Worm (Caenorhabditis elegans) whole organism, L4 larva: ENCODE measurements around the gene ceh-19.

Experiments used
- F26F4.8 ChIP-seq: fragments of 200-800 bp; sonication (Bioruptor generic); conservative IDR thresholded peaks from 2 replicates; pipeline ENCODE4 v1.3.6; 2022; ENCODE audit warnings: missing genetic modification characterization, missing compliant biosample characterization
- F44E2.7 ChIP-seq: fragments of 200-800 bp; sonication (Bioruptor generic); IDR thresholded peaks from 2 replicates; pipeline ENCODE4 v2.1.2; 2022; ENCODE audit warnings: missing genetic modification characterization, missing compliant biosample characterization
- T20F7.1 ChIP-seq: fragments of 200-800 bp; sonication (Bioruptor generic); optimal IDR thresholded peaks from 2 replicates; lab custom pipeline; 2018; ENCODE audit warnings: mild to moderate bottlenecking, missing genetic modification characterization, missing compliant biosample characterization
- T26A8.4 ChIP-seq: fragments of 200-800 bp; sonication (Bioruptor generic); IDR thresholded peaks from 2 replicates; pipeline ENCODE4 v1.3.6; 2022; ENCODE audit warnings: missing genetic modification characterization, missing compliant biosample characterization
- aha-1 ChIP-seq: fragments of 150-350 bp; peaks from one replicate; lab custom pipeline; 2014; ENCODE audit warnings: missing biosample characterization, missing genetic modification characterization
- ama-1 ChIP-seq: fragments of 150-350 bp; optimal IDR thresholded peaks from 2 replicates; lab custom pipeline; 2014; ENCODE audit warnings: inconsistent platforms, mixed read lengths
- ceh-62 ChIP-seq: sonication (generic microtip); optimal IDR thresholded peaks from 2 replicates; lab custom pipeline; 2017; ENCODE audit warnings: missing biosample characterization, missing genetic modification characterization
- daf-12 ChIP-seq: fragments of 150-350 bp; optimal IDR thresholded peaks from 2 replicates; lab custom pipeline; 2014; ENCODE audit warnings: missing biosample characterization, missing genetic modification reagents, missing genetic modification characterization
- daf-8 ChIP-seq: fragments of 200-800 bp; sonication (Bioruptor generic); IDR thresholded peaks from 2 replicates; pipeline ENCODE4 v1.3.6; 2022; ENCODE audit warnings: missing genetic modification characterization, missing compliant biosample characterization
- dmd-9 ChIP-seq: fragments of 200-800 bp; sonication (Bioruptor generic); IDR thresholded peaks from 2 replicates; pipeline ENCODE4 v1.3.6; 2022; ENCODE audit warnings: missing genetic modification reagents, missing genetic modification characterization, missing compliant biosample characterization
- egl-43 ChIP-seq: fragments of 200-800 bp; sonication (Bioruptor generic); IDR thresholded peaks from 2 replicates; pipeline ENCODE4 v1.3.6; 2022; ENCODE audit warnings: missing genetic modification reagents, missing genetic modification characterization, missing compliant biosample characterization
- fkh-10 ChIP-seq: fragments of 150-350 bp; optimal IDR thresholded peaks from 2 replicates; lab custom pipeline; 2014; ENCODE audit warnings: missing biosample characterization, missing genetic modification reagents, missing genetic modification characterization
- hif-1 ChIP-seq, 2 experiments: sonication (generic microtip); optimal IDR thresholded peaks; 2 replicates each; lab custom pipeline; 2016 to 2017; ENCODE audit warnings: missing compliant biosample characterization in 2 of 2, missing genetic modification characterization in 2 of 2, missing genetic modification reagents in 2 of 2, missing genotype in 2 of 2, mild to moderate bottlenecking in 1 of 2
- hlh-11 ChIP-seq: fragments of 200-800 bp; sonication (Bioruptor generic); optimal IDR thresholded peaks from 2 replicates; lab custom pipeline; 2018; ENCODE audit warnings: mild to moderate bottlenecking, missing genetic modification characterization, missing compliant biosample characterization
- hlh-30 ChIP-seq: sonication (generic microtip); optimal IDR thresholded peaks from 2 replicates; lab custom pipeline; 2017; ENCODE audit warnings: antibody characterized with exemption, mild to moderate bottlenecking, missing genetic modification characterization, missing compliant biosample characterization; ENCODE audit not compliant: insufficient read depth
- lsy-2 ChIP-seq, 2 experiments: fragments of 150-350 bp in 1 of 2; sonication (generic microtip) in 1 of 2; optimal IDR thresholded peaks; 2 replicates each; lab custom pipeline; 2014 to 2017; ENCODE audit warnings: missing biosample characterization in 2 of 2, missing genetic modification characterization in 2 of 2
- madf-5 ChIP-seq, 2 experiments: fragments of 200-800 bp; sonication (Bioruptor generic); IDR thresholded peaks; 2 replicates each; pipeline ENCODE4 v1.3.6; 2022; ENCODE audit warnings: missing compliant biosample characterization in 2 of 2, missing genetic modification characterization in 2 of 2
- madf-9 ChIP-seq: fragments of 200-800 bp; sonication (Bioruptor generic); conservative IDR thresholded peaks from 2 replicates; pipeline ENCODE4 v1.3.6; 2022; ENCODE audit warnings: missing genetic modification reagents, missing genetic modification characterization, missing compliant biosample characterization
- mdl-1 ChIP-seq, 2 experiments: fragments of 150-350 bp in 1 of 2; sonication (generic microtip) in 1 of 2; optimal IDR thresholded peaks; 2 replicates each; lab custom pipeline; 2014 to 2017; ENCODE audit warnings: missing biosample characterization in 2 of 2, missing genetic modification characterization in 2 of 2
- mep-1 ChIP-seq: fragments of 150-350 bp; sonication (generic microtip); optimal IDR thresholded peaks from 3 replicates; lab custom pipeline; 2014; ENCODE audit warnings: missing biosample characterization, missing genetic modification characterization
- mes-2 ChIP-seq: sonication (generic microtip); optimal IDR thresholded peaks from 2 replicates; lab custom pipeline; 2016; ENCODE audit warnings: missing genotype, mild to moderate bottlenecking, missing genetic modification characterization, missing compliant biosample characterization; ENCODE audit not compliant: poor library complexity, severe bottlenecking
- mxl-3 ChIP-seq: fragments of 200-800 bp; sonication (Bioruptor generic); optimal IDR thresholded peaks from 2 replicates; lab custom pipeline; 2018; ENCODE audit warnings: mild to moderate bottlenecking, missing genetic modification characterization, missing compliant biosample characterization
- nhr-10 ChIP-seq: fragments of 150-350 bp; optimal IDR thresholded peaks from 2 replicates; lab custom pipeline; 2014; ENCODE audit warnings: missing biosample characterization, missing genetic modification characterization
- nhr-111 ChIP-seq: fragments of 200-800 bp; sonication (Bioruptor generic); optimal IDR thresholded peaks from 2 replicates; lab custom pipeline; 2018; ENCODE audit warnings: mild to moderate bottlenecking, missing genetic modification characterization, missing compliant biosample characterization
- nhr-28 ChIP-seq: fragments of 150-350 bp; optimal IDR thresholded peaks from 2 replicates; lab custom pipeline; 2014; ENCODE audit warnings: missing biosample characterization, missing genetic modification characterization
- nhr-48 ChIP-seq: sonication (generic microtip); optimal IDR thresholded peaks from 2 replicates; lab custom pipeline; 2016; ENCODE audit warnings: mild to moderate bottlenecking, missing genetic modification characterization, missing compliant biosample characterization
- nhr-76 ChIP-seq: fragments of 150-350 bp; optimal IDR thresholded peaks from 2 replicates; lab custom pipeline; 2014; ENCODE audit warnings: missing biosample characterization, missing genetic modification characterization
- nhr-77 ChIP-seq: fragments of 150-350 bp; optimal IDR thresholded peaks from 2 replicates; lab custom pipeline; 2014; ENCODE audit warnings: missing biosample characterization, missing genetic modification characterization
- pha-4 ChIP-seq, 2 experiments: fragments of 150-350 bp in 1 of 2; fragments of 200-800 bp in 1 of 2; sonication (Bioruptor generic) in 1 of 2; IDR thresholded peaks in 1 of 2; optimal IDR thresholded peaks in 1 of 2; 2 replicates each; pipeline versions ENCODE4 v1.3.6 to Lab custom; 2014 to 2022; ENCODE audit warnings: missing genetic modification characterization in 2 of 2, missing genetic modification reagents in 2 of 2, missing biosample characterization in 1 of 2, missing compliant biosample characterization in 1 of 2
- pqm-1 ChIP-seq: sonication (generic microtip); optimal IDR thresholded peaks from 2 replicates; lab custom pipeline; 2017; ENCODE audit warnings: missing biosample characterization, missing genetic modification characterization
- spr-1 ChIP-seq: sonication (generic microtip); optimal IDR thresholded peaks from 2 replicates; lab custom pipeline; 2016; ENCODE audit warnings: mild to moderate bottlenecking, missing genetic modification characterization, missing compliant biosample characterization
- unc-39 ChIP-seq: sonication (generic microtip); optimal IDR thresholded peaks from 2 replicates; lab custom pipeline; 2017; ENCODE audit warnings: missing biosample characterization, missing genetic modification characterization
- unc-62 ChIP-seq, 3 experiments: fragments of 150-350 bp in 1 of 3; sonication (generic microtip); optimal IDR thresholded peaks in 2 of 3; peaks in 1 of 3; 1 replicate in 1 of 3; 2 replicates in 2 of 3; lab custom pipeline; 2014 to 2017; ENCODE audit warnings: missing biosample characterization in 3 of 3, missing genetic modification characterization in 3 of 3, missing genetic modification reagents in 3 of 3, missing genotype in 1 of 3
- zag-1 ChIP-seq: fragments of 150-350 bp; optimal IDR thresholded peaks from 2 replicates; lab custom pipeline; 2014; ENCODE audit warnings: missing biosample characterization, missing genetic modification characterization
- zfp-3 ChIP-seq: fragments of 200-800 bp; sonication (Bioruptor generic); conservative IDR thresholded peaks from 2 replicates; pipeline ENCODE4 v1.3.6; 2022; ENCODE audit warnings: missing genetic modification reagents, missing genetic modification characterization, missing compliant biosample characterization
- zip-11 ChIP-seq: fragments of 200-800 bp; sonication (Bioruptor generic); IDR thresholded peaks from 2 replicates; pipeline ENCODE4 v1.3.6; 2022; ENCODE audit warnings: missing genetic modification characterization, missing compliant biosample characterization
- ztf-11 ChIP-seq: fragments of 150-350 bp; optimal IDR thresholded peaks from 2 replicates; lab custom pipeline; 2014; ENCODE audit warnings: missing biosample characterization, missing genetic modification characterization

ceh-19 gene

DNA sequence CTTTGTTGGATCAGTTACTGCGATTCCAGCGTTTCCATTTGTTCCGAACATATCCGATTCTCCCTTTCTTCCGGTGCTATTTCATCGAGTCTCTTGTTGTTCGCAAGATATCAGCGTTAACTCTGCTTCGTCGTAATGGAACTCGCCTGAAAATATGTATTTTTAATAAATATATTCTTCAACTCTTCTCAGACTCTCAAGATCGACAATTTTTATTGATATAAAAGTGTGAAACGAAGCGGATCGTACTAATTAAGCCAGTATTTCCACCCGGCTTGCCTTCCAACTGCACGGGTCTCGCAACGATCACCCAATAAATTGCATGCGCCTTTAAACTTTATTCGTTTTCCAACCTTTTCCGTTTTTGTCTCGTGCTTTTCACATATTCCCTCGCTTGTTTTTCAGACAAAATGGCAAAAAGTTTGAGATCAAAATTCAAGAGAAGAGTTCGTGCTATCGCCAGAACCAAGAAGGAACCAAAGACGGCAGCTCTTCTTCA, 31.7 kb downstream of the ceh-19 start, which contains the start of the genes xpo-3 and C49H3.3 (continued):
- TF ChIP-seq unc-62 (GFP tag; optimal IDR thresholded peaks at IDR 0.05 in 1 of 2; lab: Kevin White, UChicago) (no peak), unc-62 (tag; optimal IDR thresholded peaks at IDR 0.05; lab: Kevin White, UChicago) (no peak), lsy-2 (tag; optimal IDR thresholded peaks at IDR 0.05; lab: Kevin White, UChicago) (peak in 1 of 2 experiments; percentile 82), mdl-1 (tag; optimal IDR thresholded peaks at IDR 0.05; lab: Kevin White, UChicago) (peak in 1 of 2 experiments; percentile 54)

- TF ChIP-seq unc-39 (tag; lab: Kevin White, UChicago): no peak
- peak in 1 of 2 experiments; percentile 63 for TF ChIP-seq unc-62 (GFP tag; optimal IDR thresholded peaks at IDR 0.05 in 1 of 2; lab: Kevin White, UChicago)
- TF ChIP-seq unc-62 (tag; optimal IDR thresholded peaks at IDR 0.05; lab: Kevin White, UChicago): no peak
Measured at ce11 chrIV:7920126-7920525, 35.6 kb downstream of the ceh-19 start, which contains the start of gene C49H3.16. Gene C49H3.16 (plus strand): TSS chrIV:7920426.

DNA sequence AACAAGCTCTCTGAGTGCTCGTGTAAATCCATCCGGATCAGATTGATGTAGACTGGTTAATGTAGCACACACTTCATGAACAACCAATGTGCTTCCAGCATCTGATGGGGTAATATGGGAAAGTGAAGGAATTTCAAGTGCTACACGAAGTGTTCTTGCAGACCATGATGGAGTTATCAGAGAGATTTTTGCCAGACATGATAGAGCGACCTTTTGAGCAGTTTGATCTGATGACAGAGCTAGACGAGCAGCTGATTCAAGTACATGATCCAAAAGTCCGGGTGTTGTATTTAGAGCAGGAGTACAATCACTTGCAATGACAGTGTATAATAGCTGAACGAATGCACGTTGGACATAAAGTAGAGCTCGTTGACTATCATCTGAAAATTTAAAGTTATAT, 37.9 kb downstream of the ceh-19 start:
- TF ChIP-seq ceh-62 (tag; lab: Kevin White, UChicago) (no peak), aha-1 (tag; lab: Kevin White, UChicago) (peak; percentile 95), unc-62 (GFP tag; optimal IDR thresholded peaks at IDR 0.05 in 1 of 2; lab: Kevin White, UChicago) (peak in 1 of 2 experiments; percentile 83), unc-62 (tag; optimal IDR thresholded peaks at IDR 0.05; lab: Kevin White, UChicago) (no peak)

ce11 chrIV:7916907-7917306, 38.8 kb downstream of the ceh-19 start:
- TF ChIP-seq unc-62 (GFP tag; optimal IDR thresholded peaks at IDR 0.05 in 1 of 2; lab: Kevin White, UChicago) (peak in 1 of 2 experiments; percentile 90), unc-62 (tag; optimal IDR thresholded peaks at IDR 0.05; lab: Kevin White, UChicago) (no peak), spr-1 (no peak), daf-8 (no peak), aha-1 (tag; lab: Kevin White, UChicago) (peak; percentile 90)

DNA sequence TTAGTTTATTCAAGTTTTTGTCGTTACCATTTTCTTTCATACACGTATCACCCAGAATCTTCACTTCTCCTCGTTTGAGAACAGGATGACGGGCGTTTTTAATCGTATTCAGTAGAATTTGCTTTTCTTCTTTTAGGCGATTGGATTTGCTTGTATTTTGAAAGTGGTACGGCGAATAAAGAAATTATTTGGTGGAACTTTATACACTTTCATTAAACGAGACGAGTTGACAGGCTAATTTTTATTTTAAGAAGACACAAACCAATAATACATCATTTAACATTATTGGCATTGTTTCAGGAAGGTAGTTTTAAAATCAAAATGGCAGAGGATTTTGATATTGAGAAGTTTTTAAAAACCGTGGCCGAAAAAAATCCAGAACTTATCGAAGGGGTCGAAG, 40.8 kb downstream of the ceh-19 start, which contains the start of gene C49H3.4:
Gene C49H3.4, plus strand, starts transcription at position 301 of the 400 bp plus-strand sequence.
- TF ChIP-seq ama-1 (lab: Kevin White, UChicago) (peak; percentile 38), aha-1 (tag; lab: Kevin White, UChicago) (peak; percentile 69), zfp-3 (GFP tag; lab: Robert Waterston, UW) (no peak), T20F7.1 (GFP tag; lab: Kevin White, UChicago) (peak; percentile 8)

ce11 chrIV:7910197-7910735, 45.5 kb downstream of the ceh-19 start, which contains the start of the genes npp-27 and ntl-4:
Gene npp-27 (minus strand): TSS chrIV:7910247.
Gene ntl-4 (plus strand): TSS chrIV:7910575.
- TF ChIP-seq nhr-111: no peak
- no peak for TF ChIP-seq nhr-10
- peak; percentile 8 for TF ChIP-seq mes-2 (tag; lab: Kevin White, UChicago)
- TF ChIP-seq pqm-1 (tag; lab: Kevin White, UChicago): no peak
- peak; percentile 11; the same call in 1 of the 2 replicates for TF ChIP-seq T26A8.4
- no peak for TF ChIP-seq madf-9 (GFP tag; lab: Robert Waterston, UW)
- TF ChIP-seq zag-1: no peak
- TF ChIP-seq F44E2.7 (GFP tag; lab: Robert Waterston, UW): no peak
- no peak for TF ChIP-seq nhr-28
- peak in 1 of 2 experiments; percentile 6 for TF ChIP-seq mdl-1 (tag; optimal IDR thresholded peaks at IDR 0.05; lab: Kevin White, UChicago)
- no peak for TF ChIP-seq pha-4 (GFP tag; IDR thresholded peaks at IDR 0.05; lab: Robert Waterston, UW)
- no peak for TF ChIP-seq pha-4 (tag; optimal IDR thresholded peaks at IDR 0.05; lab: Kevin White, UChicago)
- no peak for TF ChIP-seq nhr-48 (tag; lab: Kevin White, UChicago)
- TF ChIP-seq dmd-9 (GFP tag; lab: Robert Waterston, UW): no peak
- no peak for TF ChIP-seq ztf-11 (tag; lab: Kevin White, UChicago)
- TF ChIP-seq zip-11 (GFP tag; lab: Robert Waterston, UW): no peak
- TF ChIP-seq daf-12 (tag; lab: Kevin White, UChicago): no peak
- TF ChIP-seq mep-1 (tag; lab: Kevin White, UChicago): peak; percentile 4
- no peak for TF ChIP-seq egl-43 (GFP tag; lab: Robert Waterston, UW)
- peak in 1 of 2 experiments; percentile 15 for TF ChIP-seq hif-1 (tag; optimal IDR thresholded peaks at IDR 0.05; lab: Kevin White, UChicago)
- TF ChIP-seq T20F7.1 (GFP tag; lab: Kevin White, UChicago): no peak
- no peak for TF ChIP-seq nhr-76
- TF ChIP-seq hlh-11: peak; percentile 18
- no peak for TF ChIP-seq fkh-10
- TF ChIP-seq mxl-3: peak; percentile 40
- TF ChIP-seq F26F4.8 (GFP tag; lab: Robert Waterston, UW): no peak
- TF ChIP-seq unc-62 (GFP tag; optimal IDR thresholded peaks at IDR 0.05 in 1 of 2; lab: Kevin White, UChicago): no peak
- no peak for TF ChIP-seq unc-62 (tag; optimal IDR thresholded peaks at IDR 0.05; lab: Kevin White, UChicago)
- no peak for TF ChIP-seq nhr-77 (tag; lab: Kevin White, UChicago)
- TF ChIP-seq madf-5 (GFP tag; IDR thresholded peaks at IDR 0.05; lab: Robert Waterston, UW): no peak
- peak; percentile 75 for TF ChIP-seq hlh-30
